Fruit fly (Drosophila melanogaster): ENCODE results near the gene Prp5.

- no peak for TF ChIP-seq psq (optimal IDR thresholded peaks at IDR 0.05)
- TF ChIP-seq EcR (GFP tag; optimal IDR thresholded peaks at IDR 0.05), result no peak
- peak; percentile 1 for TF ChIP-seq CG8478 (optimal IDR thresholded peaks at IDR 0.05)
- TF ChIP-seq Dll (optimal IDR thresholded peaks at IDR 0.05), result peak; percentile 84
These were observed 11.7 kb upstream of the Prp5 start, which contains the start of the genes CG9114 and HDAC6 for dm6 chrX:15333066-15333874.

Measured in whole organism.